Fruit fly (Drosophila melanogaster): ENCODE measurements around the gene CG12689.
A peak's percentile ranks its signal among the peaks of the same experiment; 100 is the strongest.

Gene CG12689

DNA sequence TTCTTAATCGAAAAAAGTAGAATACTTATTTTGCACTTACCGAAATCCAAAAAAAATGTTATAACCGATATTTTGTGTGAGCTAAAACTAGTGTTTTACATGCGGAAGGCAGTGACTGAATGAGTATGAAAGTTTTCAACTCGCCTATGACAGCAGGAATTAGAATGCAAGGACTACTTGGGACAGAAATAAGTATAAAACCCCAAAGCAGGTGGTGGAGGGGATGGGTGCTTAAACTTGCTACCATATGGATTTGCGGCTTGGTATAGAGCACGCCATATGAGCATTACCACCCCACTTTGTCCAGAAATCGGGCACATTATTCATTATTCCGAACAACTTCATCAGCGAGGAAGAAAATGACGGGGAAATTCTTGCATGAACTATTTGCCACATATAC, at the start of gene CG12689:
TSS of gene CG12689 (minus strand) at position 101 of the 400 bp plus-strand sequence.
- TF ChIP-seq CG17801 (GFP tag; optimal IDR thresholded peaks at IDR 0.05; ENCODE audit: partially characterized antibody), result no peak

DNA sequence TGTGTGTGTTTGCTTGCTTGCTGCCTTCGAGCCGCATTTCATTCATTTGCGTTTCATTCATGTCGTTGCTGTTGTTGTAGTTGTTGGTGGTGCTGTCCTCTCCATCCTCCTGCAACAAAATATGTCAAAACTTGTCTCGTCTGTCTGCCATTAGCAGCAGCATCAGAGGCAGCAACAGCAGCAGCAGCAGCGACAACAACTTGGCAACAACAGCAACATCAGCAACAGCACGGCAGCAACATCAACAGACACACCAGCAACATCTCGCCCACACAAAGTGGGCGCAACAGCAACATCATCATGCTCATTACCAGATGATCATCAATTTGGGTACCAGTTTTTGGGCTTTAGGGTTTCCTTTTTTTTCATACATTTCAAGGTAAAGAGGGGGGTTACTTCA, 47.1 kb upstream of the CG12689 start:
- TF ChIP-seq CG17801 (GFP tag; optimal IDR thresholded peaks at IDR 0.05; ENCODE audit: partially characterized antibody), result no peak

DNA sequence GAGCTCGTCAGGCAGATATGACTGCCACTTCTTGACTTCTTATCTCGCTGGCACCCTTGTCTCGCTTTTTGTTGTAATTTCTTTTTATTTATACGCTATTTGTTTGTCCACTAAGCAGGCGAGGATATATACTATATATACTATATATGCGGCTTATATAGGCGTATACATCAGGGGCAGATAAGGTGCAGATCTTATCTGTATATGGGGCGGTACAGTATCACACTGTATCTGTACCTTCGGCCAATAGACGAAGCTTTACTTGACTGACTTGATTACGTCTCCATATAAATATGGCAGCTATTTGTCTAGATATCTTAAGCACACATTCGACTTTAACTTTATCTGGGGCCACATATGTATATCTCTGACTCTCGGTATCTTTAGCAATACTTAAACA, 45.4 kb upstream of the CG12689 start:
- peak; percentile 19 for TF ChIP-seq CG17801 (GFP tag; optimal IDR thresholded peaks at IDR 0.05; ENCODE audit: partially characterized antibody)

DNA sequence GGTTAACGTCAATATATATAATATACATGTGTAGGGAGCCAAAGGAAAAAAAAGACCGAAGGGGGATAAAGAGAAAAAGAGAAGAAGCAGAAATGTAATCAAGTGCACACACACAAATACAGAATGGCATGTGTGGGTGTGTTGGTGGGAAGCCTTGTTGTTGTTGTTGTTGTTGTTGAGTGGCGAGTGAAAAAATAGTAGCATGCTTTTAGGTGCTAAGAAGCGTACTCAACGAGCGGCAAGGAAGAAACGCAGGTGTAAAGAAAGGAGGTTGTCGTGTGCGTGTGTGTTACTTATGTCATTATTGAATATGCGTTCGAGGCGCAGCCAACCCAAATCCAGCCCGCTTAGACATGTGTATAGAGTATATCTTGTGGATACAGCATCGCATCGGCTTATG, 43.9 kb upstream of the CG12689 start:
- no peak for TF ChIP-seq CG17801 (GFP tag; optimal IDR thresholded peaks at IDR 0.05; ENCODE audit: partially characterized antibody)

DNA sequence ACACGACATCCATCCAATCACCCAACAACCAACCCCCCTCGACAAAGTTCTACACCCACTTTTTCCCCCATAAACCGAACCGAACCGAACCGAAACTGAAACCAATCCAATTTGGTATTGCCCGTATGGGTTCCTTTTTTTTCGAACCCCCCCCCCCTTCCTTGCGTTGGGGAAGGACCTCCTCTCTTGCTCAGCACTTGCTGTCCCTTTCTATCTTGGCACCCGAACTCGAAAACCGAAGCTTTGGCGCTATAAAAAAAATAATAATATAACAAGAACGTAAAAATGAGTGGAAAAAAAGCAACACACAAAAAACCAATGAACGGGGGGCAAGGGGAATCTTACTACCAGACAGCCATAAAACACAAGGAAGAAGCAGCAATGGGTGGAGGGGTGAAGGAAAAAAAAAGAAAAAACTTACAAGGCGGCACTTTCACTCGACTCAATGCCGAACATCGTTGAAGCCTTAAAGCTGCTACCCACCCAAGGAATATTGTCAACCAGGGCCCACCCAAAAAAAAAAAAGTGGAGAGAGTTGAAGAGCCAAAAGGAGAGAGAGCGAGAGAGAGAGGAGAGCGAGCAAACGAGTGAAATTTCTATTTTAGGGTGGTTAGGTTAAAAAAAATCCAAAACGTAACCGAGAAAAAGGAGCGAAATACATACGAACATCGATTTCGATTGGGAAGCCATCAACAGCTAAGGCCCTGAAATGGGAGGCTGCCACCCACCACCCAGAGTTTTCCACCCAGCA, 43.1 kb upstream of the CG12689 start:
- TF ChIP-seq CG17801 (GFP tag; optimal IDR thresholded peaks at IDR 0.05; ENCODE audit: partially characterized antibody), result no peak

DNA sequence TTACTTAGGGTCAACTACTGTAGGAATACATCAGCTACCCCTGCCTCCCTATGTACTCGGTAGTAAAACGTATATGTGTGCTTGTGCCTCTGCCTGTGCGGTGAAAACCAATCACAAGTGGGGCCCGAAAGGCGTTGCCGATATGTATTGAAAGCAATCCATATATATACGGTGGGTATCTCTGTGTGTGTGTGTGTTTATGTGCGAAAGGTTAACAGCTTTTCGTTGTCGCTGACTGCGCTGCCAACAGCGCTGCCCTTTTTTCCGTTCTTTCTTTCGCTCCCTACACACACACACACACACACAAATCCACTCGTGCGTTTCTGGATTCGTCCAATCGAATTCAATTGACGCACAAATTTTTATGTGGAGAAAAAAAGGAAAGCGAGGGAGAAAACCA, 42.4 kb upstream of the CG12689 start:
- TF ChIP-seq CG17801 (GFP tag; optimal IDR thresholded peaks at IDR 0.05; ENCODE audit: partially characterized antibody), result no peak

DNA sequence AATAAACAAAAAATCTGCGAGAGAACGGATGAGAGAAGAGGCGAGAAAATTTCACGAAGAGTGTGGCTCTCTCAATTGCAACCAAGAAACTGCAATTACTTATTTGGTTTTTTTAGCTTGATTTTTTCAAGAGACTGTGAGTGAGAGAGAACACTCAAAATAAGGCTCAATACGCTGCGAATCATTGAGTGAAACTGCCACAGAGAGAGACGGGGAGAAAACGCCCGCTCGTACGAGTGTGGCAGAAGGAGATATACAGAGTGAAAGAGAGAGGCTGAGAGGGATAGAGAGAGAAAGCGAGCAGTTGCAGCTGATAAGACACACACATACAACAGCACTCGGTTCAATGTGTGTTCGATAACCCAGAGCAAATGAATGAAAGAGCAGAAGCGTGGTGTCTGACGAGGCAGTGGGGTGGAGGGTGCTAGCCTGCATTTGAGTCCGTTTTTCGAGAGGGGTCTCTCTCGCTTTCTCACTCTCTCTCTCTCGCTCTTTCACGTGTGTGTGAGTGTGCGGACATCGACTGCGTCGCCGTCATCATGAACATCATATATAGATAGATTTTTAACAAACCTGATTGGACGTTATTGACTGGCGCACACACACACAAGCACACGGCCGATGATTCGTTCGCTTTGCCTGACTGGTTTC, 41.0 kb upstream of the CG12689 start:
- no peak for TF ChIP-seq CG17801 (GFP tag; optimal IDR thresholded peaks at IDR 0.05; ENCODE audit: partially characterized antibody)

DNA sequence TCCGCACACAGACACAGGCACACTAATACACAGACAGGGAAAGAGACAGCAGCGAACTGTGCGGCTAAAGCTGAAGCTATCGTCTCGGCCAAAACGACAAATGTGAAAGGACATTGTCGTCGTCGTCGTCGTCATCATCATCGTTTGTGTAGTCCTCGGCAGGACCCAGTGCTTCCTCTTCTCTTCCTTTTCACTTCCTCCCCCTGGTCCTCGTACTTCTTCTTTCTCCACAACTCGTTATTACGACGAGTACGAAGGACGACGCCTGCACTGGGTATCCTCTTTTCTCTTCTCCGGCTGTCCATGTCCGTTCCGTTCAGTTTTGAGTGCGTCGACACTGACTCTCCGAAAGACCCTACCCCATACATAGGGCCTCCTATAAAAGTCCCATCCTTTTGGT, 39.3 kb upstream of the CG12689 start:
- TF ChIP-seq CG17801 (GFP tag; optimal IDR thresholded peaks at IDR 0.05; ENCODE audit: partially characterized antibody), result no peak

DNA sequence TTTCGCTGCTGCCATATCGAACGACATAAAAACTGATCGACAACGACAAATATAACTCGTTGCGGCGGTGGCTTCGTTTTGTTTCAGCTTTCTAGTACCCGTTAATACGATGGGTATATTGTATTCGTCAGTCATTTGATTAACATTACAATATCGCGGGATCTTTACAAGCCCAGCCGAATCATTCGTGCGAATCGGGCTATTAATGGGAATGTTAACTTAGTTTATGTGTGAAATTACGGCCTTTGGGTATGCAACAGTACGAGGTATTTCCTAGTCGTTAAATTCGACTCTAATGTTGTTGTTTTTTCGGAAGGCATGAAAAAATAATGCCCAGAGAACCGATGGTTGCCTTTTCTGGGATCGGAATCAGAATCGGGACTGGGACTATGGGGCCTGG, 32.3 kb upstream of the CG12689 start:
- TF ChIP-seq CG17801 (GFP tag; optimal IDR thresholded peaks at IDR 0.05; ENCODE audit: partially characterized antibody), result peak; percentile 45

DNA sequence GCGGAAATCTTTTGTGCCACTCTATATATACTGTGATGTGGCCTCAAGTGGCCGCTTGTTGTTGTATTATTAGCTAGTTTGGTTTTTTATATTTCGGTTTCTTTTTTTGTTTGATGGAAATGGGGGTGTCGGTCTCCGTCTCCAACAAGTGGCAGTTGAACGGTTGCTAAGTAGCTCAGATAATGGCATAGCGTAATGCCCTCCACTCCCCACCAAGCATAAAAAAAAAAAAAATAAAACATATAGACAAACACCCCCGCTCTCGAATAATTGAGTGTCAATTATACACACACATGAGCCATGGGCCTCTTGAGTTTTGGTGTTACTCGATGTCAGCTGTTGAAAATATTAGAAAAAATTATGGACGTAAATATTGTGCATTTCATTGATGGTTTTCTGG, 31.5 kb upstream of the CG12689 start:
- TF ChIP-seq CG17801 (GFP tag; optimal IDR thresholded peaks at IDR 0.05; ENCODE audit: partially characterized antibody), result no peak

DNA sequence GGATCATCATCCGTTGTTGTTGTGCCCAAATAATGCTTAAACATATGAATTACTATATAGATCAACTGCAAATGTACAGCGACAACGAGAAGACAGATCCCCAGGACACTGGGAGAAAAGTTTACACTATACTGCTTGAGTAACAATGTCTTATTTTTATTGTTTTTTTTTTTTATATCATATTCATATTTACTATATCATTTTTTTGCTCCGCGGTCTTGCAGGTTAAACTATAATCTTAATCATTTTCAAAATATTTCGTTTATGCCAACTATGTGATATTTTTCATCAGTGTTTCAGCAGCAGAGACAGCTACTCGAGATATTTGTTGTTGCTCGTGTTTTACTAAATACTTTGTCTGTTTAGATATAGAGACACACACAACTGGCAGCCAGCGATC, 31.0 kb upstream of the CG12689 start:
- TF ChIP-seq CG17801 (GFP tag; optimal IDR thresholded peaks at IDR 0.05; ENCODE audit: partially characterized antibody), result no peak

DNA sequence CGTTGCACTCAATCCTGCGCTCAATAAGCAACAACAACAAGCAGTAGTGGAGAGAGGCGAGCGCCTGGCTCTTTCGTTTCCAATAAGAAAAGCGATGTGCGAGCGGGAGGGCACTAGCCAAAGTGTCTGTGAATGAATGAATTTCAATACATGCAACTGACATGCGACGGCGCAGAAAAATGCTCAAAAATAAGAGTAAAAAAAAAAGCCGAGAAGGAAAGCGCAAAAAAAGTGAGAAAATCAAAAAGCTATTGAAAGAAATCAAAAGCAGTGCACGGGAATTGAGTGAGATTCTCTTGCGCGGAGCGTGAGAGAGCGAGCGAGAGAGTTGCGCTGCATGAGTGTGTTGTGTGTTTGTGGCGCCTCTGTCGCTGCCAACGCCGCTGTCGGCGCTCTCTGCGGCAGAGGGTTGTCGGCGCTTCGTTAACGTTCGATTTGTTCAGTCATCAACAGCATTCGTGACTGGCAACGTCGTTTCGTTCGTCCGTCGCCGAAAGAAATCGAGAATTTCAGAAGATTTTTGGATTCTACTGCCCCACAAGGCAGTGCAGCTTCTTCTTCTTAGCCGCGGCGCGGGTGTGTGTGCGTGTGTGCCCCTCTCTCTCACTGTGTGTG, 22.2 kb upstream of the CG12689 start, which contains the start of gene ct:
TSS of gene ct (plus strand) at position 438 of the 615 bp plus-strand sequence.
- peak; percentile 2 for TF ChIP-seq CG17801 (GFP tag; optimal IDR thresholded peaks at IDR 0.05; ENCODE audit: partially characterized antibody)

DNA sequence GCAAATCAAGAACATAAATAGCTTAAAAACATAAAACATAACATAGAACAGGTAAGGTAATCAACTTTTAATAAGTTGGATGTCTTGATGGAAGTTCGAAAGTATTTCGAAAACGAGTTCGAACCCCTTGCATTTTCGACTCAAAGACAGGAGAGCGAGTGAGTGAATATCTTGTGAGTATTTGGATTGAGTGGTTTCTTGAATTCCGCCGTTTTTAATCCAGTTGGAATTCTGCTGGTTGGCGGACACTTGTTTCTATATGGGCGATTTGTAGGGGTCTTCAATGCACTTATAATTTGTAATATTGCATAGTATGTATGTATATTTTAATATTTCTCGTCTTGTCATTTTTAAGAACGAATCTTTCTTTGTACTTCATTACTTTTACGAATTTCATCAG, 20.4 kb upstream of the CG12689 start:
- no peak for TF ChIP-seq CG17801 (GFP tag; optimal IDR thresholded peaks at IDR 0.05; ENCODE audit: partially characterized antibody)

DNA sequence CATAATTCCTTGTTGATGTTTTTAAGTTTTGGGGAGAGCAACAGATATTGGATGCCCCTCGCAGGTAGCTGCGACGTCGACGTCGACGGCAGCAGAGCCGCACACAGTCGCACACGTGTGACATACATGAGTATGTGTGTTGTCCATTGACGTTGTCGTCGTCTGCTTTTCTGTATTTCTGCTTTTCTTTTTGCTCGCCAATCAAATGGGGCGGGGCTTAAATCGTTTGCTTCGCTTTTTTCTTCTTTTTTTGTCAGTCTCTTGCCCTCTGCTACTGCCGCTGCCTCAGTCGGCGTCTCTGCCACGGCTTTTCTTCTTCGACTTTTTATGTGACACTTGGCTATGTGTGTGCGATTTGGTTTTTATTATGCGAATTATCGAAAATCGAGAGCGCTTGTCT, 19.7 kb upstream of the CG12689 start:
- peak; percentile 84 for TF ChIP-seq CG17801 (GFP tag; optimal IDR thresholded peaks at IDR 0.05; ENCODE audit: partially characterized antibody)

DNA sequence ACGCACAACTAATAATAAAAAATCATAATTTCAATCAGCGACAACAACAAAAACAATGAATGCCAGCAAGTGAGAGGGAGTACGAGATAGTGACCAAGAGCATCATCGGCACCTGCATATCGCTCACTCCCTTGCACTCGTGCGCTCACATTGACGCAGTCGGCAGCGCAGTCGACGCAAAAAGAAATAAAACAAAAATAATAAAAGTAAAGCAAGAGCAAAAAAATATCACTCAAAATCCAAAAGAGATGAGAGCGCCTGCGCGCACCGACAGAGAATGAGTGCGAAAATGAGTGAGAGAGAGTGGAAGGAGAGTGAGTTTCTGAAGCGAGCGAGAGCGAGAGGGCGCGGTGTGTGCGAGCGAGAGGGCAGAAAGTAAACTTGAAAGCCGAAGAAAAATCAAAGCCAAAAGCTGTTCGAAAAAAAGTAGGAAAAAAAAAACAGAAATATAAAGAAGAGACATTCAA, 18.6 kb upstream of the CG12689 start:
- TF ChIP-seq CG17801 (GFP tag; optimal IDR thresholded peaks at IDR 0.05; ENCODE audit: partially characterized antibody), result peak; percentile 91

DNA sequence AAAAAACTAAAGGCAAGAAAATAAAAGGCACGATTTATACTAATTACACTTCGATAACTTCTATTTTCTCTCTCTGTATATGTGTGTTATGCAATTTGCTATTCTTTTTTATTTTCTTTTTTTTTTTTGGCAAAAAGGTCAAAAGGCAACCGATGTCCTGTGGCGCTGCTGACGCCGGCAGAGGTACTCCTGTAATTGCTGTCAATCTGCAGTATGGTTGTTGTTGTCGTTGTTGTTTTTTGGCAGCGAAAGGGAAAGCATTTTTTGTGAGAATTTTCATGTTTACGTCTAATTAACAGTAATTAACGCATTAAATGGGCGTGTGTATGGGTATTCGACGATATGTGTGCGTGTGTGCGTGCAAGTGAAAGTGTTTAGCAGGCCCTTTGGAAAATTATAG, 17.7 kb upstream of the CG12689 start:
- no peak for TF ChIP-seq CG17801 (GFP tag; optimal IDR thresholded peaks at IDR 0.05; ENCODE audit: partially characterized antibody)

All from ovary, adult (tissue).